Worm (Caenorhabditis elegans): Measurements from ENCODE around the gene gadr-2.

gadr-2 gene

DNA sequence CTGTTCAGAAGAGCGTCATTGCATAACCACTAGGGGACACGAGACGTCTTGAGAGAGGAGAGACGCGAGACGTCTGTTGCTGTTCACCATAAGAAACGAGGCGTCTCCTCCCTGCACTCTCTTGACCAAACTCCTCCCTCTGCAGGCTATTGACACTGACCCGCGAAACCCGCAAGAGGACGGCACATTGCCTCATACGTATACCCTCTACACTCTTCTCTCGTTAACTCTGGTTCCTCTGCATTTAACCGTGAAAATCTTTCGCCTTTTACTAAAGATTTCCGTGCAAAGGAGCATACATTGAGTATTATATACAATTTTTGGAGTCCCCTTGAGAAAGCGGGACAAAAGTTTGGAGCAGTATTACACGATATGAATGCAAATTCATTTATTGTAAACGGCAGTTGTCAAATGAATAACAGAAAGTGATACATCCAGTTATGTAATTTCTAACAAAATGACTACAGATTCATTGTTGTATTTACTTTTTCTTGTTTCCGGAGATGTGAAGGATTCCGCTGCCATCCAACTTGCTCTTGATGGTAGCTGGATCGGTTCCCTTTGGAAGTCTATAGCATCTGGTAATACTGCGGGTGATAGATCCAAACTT is 40.4 kb downstream of the gadr-2 start (continued):
- peak; percentile 95 for TF ChIP-seq pbrm-1 (GFP tag; IDR thresholded peaks at IDR 0.05)
- peak; percentile 60; the same call in 1 of the 2 replicates for TF ChIP-seq C06A6.2 (GFP tag; conservative IDR thresholded peaks at IDR 0.05)
- TF ChIP-seq lir-1 (GFP tag; conservative IDR thresholded peaks at IDR 0.05): peak; percentile 76
- TF ChIP-seq rpc-1 (optimal IDR thresholded peaks at IDR 0.05): no peak
- TF ChIP-seq rpc-1 (tag; optimal IDR thresholded peaks at IDR 0.05): peak; percentile 22
- TF ChIP-seq him-1 (tag; optimal IDR thresholded peaks at IDR 0.05): peak; percentile 81
- no peak for TF ChIP-seq F37B4.10 (GFP tag; IDR thresholded peaks at IDR 0.05)
- peak; percentile 62 for TF ChIP-seq chd-7 (tag; optimal IDR thresholded peaks at IDR 0.05)
- peak; percentile 74 for TF ChIP-seq hmg-20 (GFP tag; IDR thresholded peaks at IDR 0.05)
- peak; percentile 65 for TF ChIP-seq C17E4.6 (GFP tag; IDR thresholded peaks at IDR 0.05)
- TF ChIP-seq let-607 (tag; optimal IDR thresholded peaks at IDR 0.05): peak in 1 of 2 experiments; percentile 66
- TF ChIP-seq Y79H2A.3 (GFP tag; conservative IDR thresholded peaks at IDR 0.05): peak; percentile 37; the same call in 1 of the 2 replicates
- TF ChIP-seq B0336.3 (GFP tag; IDR thresholded peaks at IDR 0.05): peak; percentile 95
- TF ChIP-seq ets-4 (GFP tag; optimal IDR thresholded peaks at IDR 0.05): no peak
- peak; percentile 78 for TF ChIP-seq mel-28 (tag; optimal IDR thresholded peaks at IDR 0.05; ENCODE audit: borderline replicate concordance)
- peak; percentile 74 for TF ChIP-seq lsl-1 (GFP tag; optimal IDR thresholded peaks at IDR 0.05)
- no peak for TF ChIP-seq F57C9.4 (tag; optimal IDR thresholded peaks at IDR 0.05)
- no peak for TF ChIP-seq nfya-1 (tag; optimal IDR thresholded peaks at IDR 0.05; ENCODE audit: borderline replicate concordance, insufficient read depth)
- peak; percentile 56; the same call in 1 of the 2 replicates for TF ChIP-seq B0019.2 (GFP tag; conservative IDR thresholded peaks at IDR 0.05)
- TF ChIP-seq gei-17 (GFP tag; optimal IDR thresholded peaks at IDR 0.05): peak; percentile 67
- TF ChIP-seq mes-4 (tag; optimal IDR thresholded peaks at IDR 0.05): no peak
- no peak for TF ChIP-seq cebp-1 (GFP tag; IDR thresholded peaks at IDR 0.05)
- peak; percentile 85 for TF ChIP-seq cebp-1 (tag; optimal IDR thresholded peaks at IDR 0.05)
- no peak for TF ChIP-seq sdz-38 (tag; optimal IDR thresholded peaks at IDR 0.05)
- TF ChIP-seq aptf-3 (GFP tag; IDR thresholded peaks at IDR 0.05): no peak
- TF ChIP-seq lsy-27 (tag; optimal IDR thresholded peaks at IDR 0.05; ENCODE audit: borderline replicate concordance, insufficient read depth): no peak
- TF ChIP-seq cebp-2 (GFP tag; IDR thresholded peaks at IDR 0.05): 0 out of 2 replicates have a peak, but pooled peaks have one; percentile 22
- TF ChIP-seq Y56A3A.18 (GFP tag; IDR thresholded peaks at IDR 0.05): 0 out of 2 replicates have a peak, but pooled peaks have one; percentile 63
- peak; percentile 4 for TF ChIP-seq unc-62 (GFP tag; optimal IDR thresholded peaks at IDR 0.05)
- TF ChIP-seq sea-2 (GFP tag; IDR thresholded peaks at IDR 0.05): no peak
- 0 out of 2 replicates have a peak, but pooled peaks have one; percentile 14 for TF ChIP-seq ceh-58 (GFP tag; IDR thresholded peaks at IDR 0.05)
- no peak for TF ChIP-seq zim-3 (tag; optimal IDR thresholded peaks at IDR 0.05)
- TF ChIP-seq ceh-79 (tag; optimal IDR thresholded peaks at IDR 0.05): no peak
- no peak for TF ChIP-seq mxl-1 (tag; optimal IDR thresholded peaks at IDR 0.05)
- no peak for TF ChIP-seq nhr-27 (tag; optimal IDR thresholded peaks at IDR 0.05)
- TF ChIP-seq Y53G8AR.9 (GFP tag; conservative IDR thresholded peaks at IDR 0.05): peak; percentile 79
- TF ChIP-seq madf-8 (GFP tag; conservative IDR thresholded peaks at IDR 0.05): peak; percentile 49
- TF ChIP-seq madf-6 (GFP tag; IDR thresholded peaks at IDR 0.05): peak; percentile 79
- TF ChIP-seq F39B2.1 (GFP tag; IDR thresholded peaks at IDR 0.05): no peak
- TF ChIP-seq dpl-1 (GFP tag; optimal IDR thresholded peaks at IDR 0.05): peak; percentile 3
- TF ChIP-seq efl-1 (GFP tag; optimal IDR thresholded peaks at IDR 0.05): peak; percentile 47
- peak; percentile 91 for TF ChIP-seq ekl-4 (GFP tag; IDR thresholded peaks at IDR 0.05)
- TF ChIP-seq F33H1.4 (GFP tag; IDR thresholded peaks at IDR 0.05): peak; percentile 71
- peak; percentile 77; the same call in 1 of the 2 replicates for TF ChIP-seq Y67H2A.10 (GFP tag; conservative IDR thresholded peaks at IDR 0.05)
- peak; percentile 61 for TF ChIP-seq somi-1 (GFP tag; optimal IDR thresholded peaks at IDR 0.05)
- TF ChIP-seq sptf-2 (GFP tag; optimal IDR thresholded peaks at IDR 0.05): peak; percentile 61
- TF ChIP-seq nfyb-1 (GFP tag; IDR thresholded peaks at IDR 0.05): peak; percentile 94
- TF ChIP-seq lag-1 (GFP tag; IDR thresholded peaks at IDR 0.05): no peak

Data from whole organism, young adult.